Fruit fly (Drosophila melanogaster) S2 (cell line): ENCODE measurements around the gene CG31807.

Experiments used
- CG8478 ChIP-seq: fragments of >200 bp; optimal IDR thresholded peaks from 2 replicates; lab custom pipeline; 2018
- CTCF ChIP-seq, 2 experiments: fragments of >200 bp; optimal IDR thresholded peaks; 2 replicates each; lab custom pipeline; 2018

Gene CG31807

dm6 chr2L:16683958-16684877, at the start of gene CG31807:
TSS of gene CG31807 (minus strand) at chr2L:16684008.
- TF ChIP-seq CG8478 (lab: Kevin White, UChicago): no peak
- no peak for TF ChIP-seq CTCF (optimal IDR thresholded peaks at IDR 0.05; lab: Kevin White, UChicago)

- no peak for TF ChIP-seq CG8478 (lab: Kevin White, UChicago)
- TF ChIP-seq CTCF (optimal IDR thresholded peaks at IDR 0.05; lab: Kevin White, UChicago): no peak
Observed at dm6 chr2L:16732338-16732892, 48.6 kb upstream of the CG31807 start, which contains the start of gene Nubp1. TSS of gene Nubp1 (plus strand) at chr2L:16732550.

dm6 chr2L:16731799-16732198, 48.0 kb upstream of the CG31807 start, which contains the start of gene Prosbeta4:
TSS of gene Prosbeta4 (minus strand) at chr2L:16732133.
- no peak for TF ChIP-seq CG8478 (lab: Kevin White, UChicago)
- no peak for TF ChIP-seq CTCF (optimal IDR thresholded peaks at IDR 0.05; lab: Kevin White, UChicago)

- TF ChIP-seq CTCF (optimal IDR thresholded peaks at IDR 0.05; lab: Kevin White, UChicago) (no peak), CG8478 (lab: Kevin White, UChicago) (no peak)
Observed at dm6 chr2L:16730939-16731338, 47.1 kb upstream of the CG31807 start, which contains the start of gene CG17996. TSS of gene CG17996 (minus strand) at chr2L:16731039.

dm6 chr2L:16729556-16729955, 45.7 kb upstream of the CG31807 start, which contains the start of gene Tsen2:
TSS of gene Tsen2 (plus strand) at chr2L:16729777.
- no peak for TF ChIP-seq CTCF (optimal IDR thresholded peaks at IDR 0.05; lab: Kevin White, UChicago)
- no peak for TF ChIP-seq CG8478 (lab: Kevin White, UChicago)

dm6 chr2L:16727578-16728023, 43.8 kb upstream of the CG31807 start, which contains the start of gene VhaSFD:
TSS of gene VhaSFD (minus strand) at chr2L:16727826.
- TF ChIP-seq CTCF (optimal IDR thresholded peaks at IDR 0.05; lab: Kevin White, UChicago) (no peak), CG8478 (lab: Kevin White, UChicago) (no peak)

dm6 chr2L:16722596-16722995, 38.8 kb upstream of the CG31807 start:
- TF ChIP-seq CG8478 (lab: Kevin White, UChicago) (no peak), CTCF (optimal IDR thresholded peaks at IDR 0.05; lab: Kevin White, UChicago) (no peak)

- TF ChIP-seq CTCF (optimal IDR thresholded peaks at IDR 0.05; lab: Kevin White, UChicago) (no peak), CG8478 (lab: Kevin White, UChicago) (no peak)
Observed at dm6 chr2L:16720707-16721700, 37.2 kb upstream of the CG31807 start.

- TF ChIP-seq CG8478 (lab: Kevin White, UChicago): no peak
- no peak for TF ChIP-seq CTCF (optimal IDR thresholded peaks at IDR 0.05; lab: Kevin White, UChicago)
Observed at dm6 chr2L:16719643-16720515, 36.1 kb upstream of the CG31807 start, which contains the start of gene Cyt-c-p. TSS of gene Cyt-c-p (plus strand) at chr2L:16719932.

- TF ChIP-seq CTCF (optimal IDR thresholded peaks at IDR 0.05; lab: Kevin White, UChicago) (no peak), CG8478 (lab: Kevin White, UChicago) (no peak)
Observed at dm6 chr2L:16718446-16719173, 34.8 kb upstream of the CG31807 start.

- no peak for TF ChIP-seq CG8478 (lab: Kevin White, UChicago)
- no peak for TF ChIP-seq CTCF (optimal IDR thresholded peaks at IDR 0.05; lab: Kevin White, UChicago)
Observed at dm6 chr2L:16716771-16717170, 33.0 kb upstream of the CG31807 start.
